Worm (Caenorhabditis elegans): ENCODE measurements around the gene lea-1.

The lea-1 gene

DNA sequence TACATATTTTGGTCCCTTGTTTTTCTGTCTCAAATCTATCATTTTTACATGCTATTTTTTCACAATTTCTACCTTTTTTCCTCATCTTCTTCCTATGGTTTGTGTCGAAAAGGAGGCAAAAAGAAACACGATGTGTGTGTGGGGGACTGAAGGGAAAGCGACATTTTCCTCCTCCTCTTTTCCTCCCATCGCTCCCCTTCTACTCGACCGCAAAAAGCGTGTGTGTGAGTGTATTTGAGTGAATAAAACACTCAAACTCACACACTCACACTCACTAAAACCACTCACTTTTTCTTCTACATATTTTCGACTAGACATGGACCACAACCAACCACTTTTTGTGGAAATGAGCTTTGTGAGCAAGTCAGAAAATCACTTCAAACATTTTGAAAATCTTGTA lies 29.8 kb downstream of the lea-1 start (continued):
- TF ChIP-seq mxl-3 (GFP tag; optimal IDR thresholded peaks at IDR 0.05) (peak; percentile 17), ZK546.5 (tag; optimal IDR thresholded peaks at IDR 0.05) (no peak), ztf-11 (tag; optimal IDR thresholded peaks at IDR 0.05) (no peak), dmd-6 (GFP tag; IDR thresholded peaks at IDR 0.05) (peak; percentile 54), madf-5 (GFP tag; IDR thresholded peaks at IDR 0.05) (no peak), lsy-2 (tag; optimal IDR thresholded peaks at IDR 0.05) (peak; percentile 11 to 72), set-16 (GFP tag; IDR thresholded peaks at IDR 0.05) (no peak), aly-2 (tag; optimal IDR thresholded peaks at IDR 0.05) (no peak), lin-1 (GFP tag; IDR thresholded peaks at IDR 0.05) (no peak), lin-38 (GFP tag; IDR thresholded peaks at IDR 0.05) (no peak), ces-1 (GFP tag; optimal IDR thresholded peaks at IDR 0.05) (no peak), hlh-30 (tag; optimal IDR thresholded peaks at IDR 0.05; ENCODE audit: insufficient read depth) (peak; percentile 31), F37D6.2 (tag; optimal IDR thresholded peaks at IDR 0.05) (no peak), daf-19 (GFP tag; conservative IDR thresholded peaks at IDR 0.05) (no peak), saeg-2 (GFP tag; IDR thresholded peaks at IDR 0.05) (no peak), mes-2 (tag; optimal IDR thresholded peaks at IDR 0.05; ENCODE audit: poor library complexity, severe bottlenecking) (peak; percentile 57), F49E8.2 (tag; optimal IDR thresholded peaks at IDR 0.05; ENCODE audit: borderline replicate concordance) (no peak), ceh-32 (tag; optimal IDR thresholded peaks at IDR 0.05; ENCODE audit: poor library complexity) (no peak), ceh-20 (GFP tag; IDR thresholded peaks at IDR 0.05) (peak; percentile 53; the same call in 1 of the 2 replicates)

- TF ChIP-seq egl-27 (tag; optimal IDR thresholded peaks at IDR 0.05), result no peak
- TF ChIP-seq snpc-1.2 (GFP tag; IDR thresholded peaks at IDR 0.05), result no peak
- TF ChIP-seq nhr-41 (GFP tag; IDR thresholded peaks at IDR 0.05), result no peak
- no peak for TF ChIP-seq ceh-44 (GFP tag; IDR thresholded peaks at IDR 0.05)
- TF ChIP-seq F44E2.7 (GFP tag; IDR thresholded peaks at IDR 0.05), result no peak
- TF ChIP-seq mxl-2 (GFP tag; conservative IDR thresholded peaks at IDR 0.05), result no peak
- TF ChIP-seq lin-29 (GFP tag; IDR thresholded peaks at IDR 0.05), result no peak
- peak; percentile 75 for TF ChIP-seq dve-1 (tag; optimal IDR thresholded peaks at IDR 0.05; ENCODE audit: insufficient read depth)
- no peak for TF ChIP-seq daf-16 (GFP tag; optimal IDR thresholded peaks at IDR 0.05)
- peak; percentile 61 for TF ChIP-seq daf-16 (tag; optimal IDR thresholded peaks at IDR 0.05)
- TF ChIP-seq hif-1 (tag; optimal IDR thresholded peaks at IDR 0.05), result peak in 1 of 2 experiments; percentile 47
- TF ChIP-seq Y5F2A.4 (GFP tag; optimal IDR thresholded peaks at IDR 0.05), result no peak
- TF ChIP-seq nhr-76 (tag; optimal IDR thresholded peaks at IDR 0.05), result no peak
- peak; percentile 66 for TF ChIP-seq hlh-11 (tag; optimal IDR thresholded peaks at IDR 0.05)
- peak; percentile 6 for TF ChIP-seq nhr-102 (tag; optimal IDR thresholded peaks at IDR 0.05)
- TF ChIP-seq lim-7 (GFP tag; IDR thresholded peaks at IDR 0.05), result no peak
- no peak for TF ChIP-seq nhr-25 (tag; optimal IDR thresholded peaks at IDR 0.05; ENCODE audit: borderline replicate concordance, insufficient read depth)
- TF ChIP-seq ceh-20 (GFP tag; IDR thresholded peaks at IDR 0.05), result peak; percentile 71
- no peak for TF ChIP-seq F26F4.8 (GFP tag; conservative IDR thresholded peaks at IDR 0.05)
- peak; percentile 49 for TF ChIP-seq nhr-28 (tag; optimal IDR thresholded peaks at IDR 0.05)
- TF ChIP-seq vab-7 (GFP tag; IDR thresholded peaks at IDR 0.05), result no peak
- peak in 1 of 2 experiments; percentile 97 for TF ChIP-seq unc-62 (GFP tag; optimal IDR thresholded peaks at IDR 0.05 in 1 of 2)
- TF ChIP-seq unc-62 (tag; optimal IDR thresholded peaks at IDR 0.05), result no peak
- no peak for TF ChIP-seq ama-1 (optimal IDR thresholded peaks at IDR 0.05)
- peak; percentile 70 for TF ChIP-seq nhr-6 (tag; optimal IDR thresholded peaks at IDR 0.05)
- TF ChIP-seq unc-39 (tag; optimal IDR thresholded peaks at IDR 0.05), result no peak
- TF ChIP-seq egl-43 (GFP tag; IDR thresholded peaks at IDR 0.05), result no peak
- no peak for TF ChIP-seq nhr-237 (tag; optimal IDR thresholded peaks at IDR 0.05)
- TF ChIP-seq dmd-8 (GFP tag; IDR thresholded peaks at IDR 0.05), result no peak
- peak; percentile 76 for TF ChIP-seq hlh-30 (tag; optimal IDR thresholded peaks at IDR 0.05; ENCODE audit: insufficient read depth)
- no peak for TF ChIP-seq Y105C5A.15 (GFP tag; IDR thresholded peaks at IDR 0.05)
- no peak for TF ChIP-seq attf-4 (tag; optimal IDR thresholded peaks at IDR 0.05)
- TF ChIP-seq F37D6.2 (tag; optimal IDR thresholded peaks at IDR 0.05), result no peak
- no peak for TF ChIP-seq pha-4 (GFP tag; IDR thresholded peaks at IDR 0.05)
- no peak for TF ChIP-seq pha-4 (tag; optimal IDR thresholded peaks at IDR 0.05)
Observed at ce11 chrV:10042254-10042653, 30.5 kb downstream of the lea-1 start.

All from whole organism, L4 larva.